Fruit fly (Drosophila melanogaster) whole organism, embryonic: ENCODE measurements around the gene CG32564.

Source experiments
- Aef1 ChIP-seq: fragments of 200-800 bp; sonication (Bioruptor generic); IDR thresholded peaks from 3 replicates; pipeline ENCODE4 v1.3.6; 2022; ENCODE audit warnings: missing biosample characterization, missing genetic modification characterization
- Antp ChIP-seq: fragments of 200-800 bp; sonication (Bioruptor generic); optimal IDR thresholded peaks from 3 replicates; lab custom pipeline; 2016; ENCODE audit warnings: missing biosample characterization, missing genetic modification characterization
- Awh ChIP-seq: fragments of 200-800 bp; sonication (Bioruptor generic); IDR thresholded peaks from 2 replicates; pipeline ENCODE4, ENCODE4 v1.3.6; 2022; ENCODE audit warnings: missing biosample characterization, missing genetic modification characterization
- CG10366 ChIP-seq: fragments of 200-800 bp; sonication (Bioruptor generic); IDR thresholded peaks from 2 replicates; pipeline ENCODE4 v1.3.6; 2022; ENCODE audit warnings: missing biosample characterization, missing genetic modification characterization
- CG10959 ChIP-seq: fragments of 200-800 bp; sonication (Bioruptor generic); IDR thresholded peaks from 2 replicates; pipeline ENCODE4 v1.3.6; 2022; ENCODE audit warnings: missing biosample characterization, missing genetic modification characterization
- CG12219 ChIP-seq: fragments of 200-800 bp; sonication (Bioruptor generic); optimal IDR thresholded peaks from 3 replicates; lab custom pipeline; 2018; ENCODE audit warnings: missing biosample characterization, mild to moderate bottlenecking, missing genetic modification characterization
- CG12236 ChIP-seq: fragments of 200-800 bp; sonication (Bioruptor generic); optimal IDR thresholded peaks from 2 replicates; lab custom pipeline; 2016; ENCODE audit warnings: missing biosample characterization, missing genetic modification characterization
- CG12942 ChIP-seq: fragments of 200-800 bp; sonication (Bioruptor generic); optimal IDR thresholded peaks from 3 replicates; lab custom pipeline; 2016; ENCODE audit warnings: missing biosample characterization, missing genetic modification characterization
- CG13424 ChIP-seq: fragments of 200-800 bp; sonication (Bioruptor generic); optimal IDR thresholded peaks from 2 replicates; lab custom pipeline; 2019; ENCODE audit warnings: missing biosample characterization, mild to moderate bottlenecking, missing genetic modification characterization, moderate library complexity
- CG15479 ChIP-seq: fragments of 200-800 bp; sonication (Bioruptor generic); optimal IDR thresholded peaks from 3 replicates; lab custom pipeline; 2019; ENCODE audit warnings: missing biosample characterization, mild to moderate bottlenecking, missing genetic modification characterization, moderate library complexity
- CG15601 ChIP-seq: fragments of 200-800 bp; sonication (Bioruptor generic); optimal IDR thresholded peaks from 3 replicates; lab custom pipeline; 2019; ENCODE audit warnings: missing biosample characterization, mild to moderate bottlenecking, missing genetic modification characterization, moderate library complexity
- CG17328 ChIP-seq: fragments of 200-800 bp; sonication (Bioruptor generic); IDR thresholded peaks from 2 replicates; pipeline ENCODE4 v1.3.6; 2022; ENCODE audit warnings: missing biosample characterization, missing genetic modification characterization
- CG18476 ChIP-seq: fragments of 200-800 bp; sonication (Bioruptor generic); optimal IDR thresholded peaks from 2 replicates; lab custom pipeline; 2016; ENCODE audit warnings: missing biosample characterization, mild to moderate bottlenecking, missing genetic modification characterization
- CG2116 ChIP-seq: fragments of 200-800 bp; sonication (Bioruptor generic); optimal IDR thresholded peaks from 3 replicates; lab custom pipeline; 2018; ENCODE audit warnings: missing biosample characterization, mild to moderate bottlenecking, missing genetic modification characterization
- CG2678 ChIP-seq: fragments of 200-800 bp; sonication (Bioruptor generic); optimal IDR thresholded peaks from 3 replicates; lab custom pipeline; 2019; ENCODE audit warnings: missing biosample characterization, mild to moderate bottlenecking, missing genetic modification characterization, moderate library complexity
- CG2875 ChIP-seq: fragments of 200-800 bp; sonication (Bioruptor generic); optimal IDR thresholded peaks from 2 replicates; lab custom pipeline; 2017; ENCODE audit warnings: missing biosample characterization, mild to moderate bottlenecking, missing genetic modification characterization, missing genetic modification reagents
- CG31441 ChIP-seq: fragments of 200-800 bp; sonication (Bioruptor generic); IDR thresholded peaks from 2 replicates; pipeline ENCODE4 v1.3.6; 2022; ENCODE audit warnings: missing biosample characterization, missing genetic modification characterization
- CG33557 ChIP-seq: fragments of 200-800 bp; sonication (Bioruptor generic); optimal IDR thresholded peaks from 2 replicates; lab custom pipeline; 2019; ENCODE audit warnings: missing biosample characterization, mild to moderate bottlenecking, missing genetic modification characterization, moderate library complexity
- CG5180 ChIP-seq: fragments of 200-800 bp; sonication (Bioruptor generic); optimal IDR thresholded peaks from 3 replicates; lab custom pipeline; 2017; ENCODE audit warnings: missing biosample characterization, missing genetic modification characterization, mild to moderate bottlenecking, moderate library complexity, missing genetic modification reagents
- E2f2 ChIP-seq: fragments of 200-800 bp; sonication (Bioruptor generic); IDR thresholded peaks from 2 replicates; pipeline ENCODE4 v1.3.6; 2022; ENCODE audit warnings: missing biosample characterization, missing genetic modification characterization
- ERR ChIP-seq: fragments of 200-800 bp; sonication (Bioruptor generic); optimal IDR thresholded peaks from 2 replicates; lab custom pipeline; 2016; ENCODE audit warnings: missing biosample characterization, missing genetic modification characterization
- Hmr ChIP-seq: fragments of 200-800 bp; sonication (Bioruptor generic); optimal IDR thresholded peaks from 3 replicates; lab custom pipeline; 2017; ENCODE audit warnings: mild to moderate bottlenecking, missing biosample characterization, missing genetic modification reagents, missing genetic modification characterization
- Hr51 ChIP-seq, 2 experiments: fragments of 200-800 bp; sonication (Bioruptor generic); optimal IDR thresholded peaks; 2 replicates in 1 of 2; 3 replicates in 1 of 2; lab custom pipeline; 2016 to 2018; ENCODE audit warnings: missing biosample characterization in 2 of 2, missing genetic modification characterization in 2 of 2, mild to moderate bottlenecking in 1 of 2, moderate library complexity in 1 of 2
- Nf-YA ChIP-seq: fragments of 200-800 bp; sonication (Bioruptor generic); IDR thresholded peaks from 2 replicates; pipeline ENCODE4 v1.3.6; 2022; ENCODE audit warnings: missing biosample characterization, missing genetic modification characterization
- NfI ChIP-seq: fragments of 200-800 bp; sonication (Bioruptor generic); optimal IDR thresholded peaks from 3 replicates; lab custom pipeline; 2018; ENCODE audit warnings: missing biosample characterization, mild to moderate bottlenecking, missing genetic modification characterization, moderate library complexity
- Oaz ChIP-seq: fragments of 200-800 bp; sonication (Bioruptor generic); IDR thresholded peaks from 2 replicates; pipeline ENCODE4 v1.3.6; 2022; ENCODE audit warnings: missing biosample characterization, missing genetic modification characterization
- Vsx1 ChIP-seq: fragments of 200-800 bp; sonication (Bioruptor generic); optimal IDR thresholded peaks from 2 replicates; lab custom pipeline; 2017; ENCODE audit warnings: missing biosample characterization, mild to moderate bottlenecking, missing genetic modification characterization, missing genetic modification reagents
- Xrp1 ChIP-seq: fragments of 200-800 bp; sonication (Bioruptor generic); IDR thresholded peaks from 2 replicates; pipeline ENCODE4 v1.3.6; 2022; ENCODE audit warnings: missing biosample characterization, missing genetic modification characterization
- abd-A ChIP-seq: fragments of 200-800 bp; sonication (Bioruptor generic); optimal IDR thresholded peaks from 3 replicates; lab custom pipeline; 2019; ENCODE audit warnings: missing biosample characterization, mild to moderate bottlenecking, missing genetic modification characterization, moderate library complexity
- ash1 ChIP-seq: fragments of 200-800 bp; sonication (Bioruptor generic); optimal IDR thresholded peaks from 2 replicates; lab custom pipeline; 2018; ENCODE audit warnings: missing biosample characterization, mild to moderate bottlenecking, missing genetic modification characterization
- bbx ChIP-seq: fragments of 200-800 bp; sonication (Bioruptor generic); IDR thresholded peaks from 2 replicates; pipeline ENCODE4 v1.3.6; 2022; ENCODE audit warnings: missing biosample characterization, missing genetic modification characterization; ENCODE audit not compliant: partially characterized antibody
- btn ChIP-seq: fragments of 200-800 bp; sonication (Bioruptor generic); optimal IDR thresholded peaks from 2 replicates; lab custom pipeline; 2016; ENCODE audit warnings: missing biosample characterization, missing genetic modification characterization
- cas ChIP-seq: fragments of 200-800 bp; sonication (Bioruptor generic); IDR thresholded peaks from 2 replicates; pipeline ENCODE4 v1.3.6; 2022; ENCODE audit warnings: missing biosample characterization, missing genetic modification characterization
- chif ChIP-seq, 2 experiments: fragments of 200-800 bp; sonication (Bioruptor generic); optimal IDR thresholded peaks; 3 replicates each; lab custom pipeline; 2016; ENCODE audit warnings: missing biosample characterization in 2 of 2, missing genetic modification characterization in 2 of 2
- croc ChIP-seq: fragments of 200-800 bp; sonication (Bioruptor generic); conservative IDR thresholded peaks from 3 replicates; pipeline ENCODE4 v1.3.6; 2022; ENCODE audit warnings: missing biosample characterization, missing genetic modification characterization
- dan ChIP-seq: fragments of 200-800 bp; sonication (Bioruptor generic); IDR thresholded peaks from 2 replicates; pipeline ENCODE4 v1.3.6; 2022; ENCODE audit warnings: missing biosample characterization, missing genetic modification characterization
- danr ChIP-seq: fragments of 200-800 bp; sonication (Bioruptor generic); IDR thresholded peaks from 2 replicates; pipeline ENCODE4 v1.3.6; 2022; ENCODE audit warnings: missing biosample characterization, missing genetic modification characterization
- emc ChIP-seq: fragments of 200-800 bp; sonication (Bioruptor generic); optimal IDR thresholded peaks from 2 replicates; lab custom pipeline; 2016; ENCODE audit warnings: missing biosample characterization, missing genetic modification characterization
- fd64A ChIP-seq: fragments of 200-800 bp; sonication (Bioruptor generic); optimal IDR thresholded peaks from 3 replicates; lab custom pipeline; 2018; ENCODE audit warnings: missing biosample characterization, mild to moderate bottlenecking, missing genetic modification characterization
- fd96Cb ChIP-seq: fragments of 200-800 bp; sonication (Bioruptor generic); optimal IDR thresholded peaks from 2 replicates; lab custom pipeline; 2018; ENCODE audit warnings: missing biosample characterization, mild to moderate bottlenecking, missing genetic modification characterization, moderate library complexity
- gcm ChIP-seq: fragments of 200-800 bp; sonication (Bioruptor generic); optimal IDR thresholded peaks from 2 replicates; lab custom pipeline; 2019; ENCODE audit warnings: missing biosample characterization, mild to moderate bottlenecking, missing genetic modification characterization, moderate library complexity
- jumu ChIP-seq: fragments of 200-800 bp; sonication (Bioruptor generic); optimal IDR thresholded peaks from 3 replicates; lab custom pipeline; 2016; ENCODE audit warnings: missing biosample characterization, missing genetic modification characterization
- ken ChIP-seq: fragments of 200-800 bp; sonication (Bioruptor generic); IDR thresholded peaks from 3 replicates; pipeline ENCODE4 v1.3.6; 2022; ENCODE audit warnings: missing biosample characterization, missing genetic modification characterization
- lola ChIP-seq, 3 experiments: fragments of >200 bp in 2 of 3; fragments of 200-800 bp in 1 of 3; sonication (Bioruptor generic) in 1 of 3; optimal IDR thresholded peaks; 2 replicates each; lab custom pipeline; 2017 to 2019; ENCODE audit warnings: missing biosample characterization in 3 of 3, missing genetic modification characterization in 3 of 3, mild to moderate bottlenecking in 1 of 3, moderate library complexity in 1 of 3
- pnt ChIP-seq: fragments of 200-800 bp; sonication (Bioruptor generic); optimal IDR thresholded peaks from 3 replicates; lab custom pipeline; 2016; ENCODE audit warnings: missing biosample characterization, missing genetic modification characterization
- so ChIP-seq: fragments of 200-800 bp; sonication (Bioruptor generic); IDR thresholded peaks from 3 replicates; pipeline ENCODE4 v1.3.6; 2022; ENCODE audit warnings: missing biosample characterization, missing genetic modification characterization
- stwl ChIP-seq: fragments of 200-800 bp; sonication (Bioruptor generic); optimal IDR thresholded peaks from 3 replicates; lab custom pipeline; 2018; ENCODE audit warnings: missing biosample characterization, mild to moderate bottlenecking, missing genetic modification characterization, moderate library complexity
- tin ChIP-seq: fragments of 200-800 bp; sonication (Bioruptor generic); optimal IDR thresholded peaks from 3 replicates; lab custom pipeline; 2016; ENCODE audit warnings: missing biosample characterization, missing genetic modification characterization
- tna ChIP-seq: fragments of 200-800 bp; sonication (Bioruptor generic); IDR thresholded peaks from 2 replicates; pipeline ENCODE4 v1.3.6; 2022; ENCODE audit warnings: missing biosample characterization, missing genetic modification characterization; ENCODE audit not compliant: partially characterized antibody
- zen2 ChIP-seq: fragments of 200-800 bp; sonication (Bioruptor generic); IDR thresholded peaks from 3 replicates; pipeline ENCODE4 v1.3.6; 2022; ENCODE audit warnings: missing biosample characterization, missing genetic modification characterization; ENCODE audit not compliant: partially characterized antibody

CG32564 gene

dm6 chrX:17176542-17176941 lies 29.7 kb upstream of the CG32564 start (continued):
- TF ChIP-seq CG15601 (tag; lab: Kevin White, UChicago) (no peak), CG12942 (GFP tag; lab: Kevin White, UChicago) (peak; percentile 5), abd-A (tag; lab: Kevin White, UChicago) (no peak), ERR (no peak), CG18476 (GFP tag; lab: Kevin White, UChicago) (no peak), lola (GFP tag; optimal IDR thresholded peaks at IDR 0.05; lab: Kevin White, UChicago) (no peak), croc (no peak; the same call in 2 of the 3 replicates), jumu (GFP tag; lab: Kevin White, UChicago) (peak; percentile 4), fd96Cb (tag; lab: Kevin White, UChicago) (peak; percentile 28), CG33557 (GFP tag; lab: Kevin White, UChicago) (no peak), Xrp1 (peak; percentile 67; the same call in 1 of the 2 replicates), fd64A (GFP tag; lab: Kevin White, UChicago) (no peak), so (GFP tag; lab: Robert Waterston, UW) (no peak), CG12236 (GFP tag; lab: Kevin White, UChicago) (no peak), CG15479 (GFP tag; lab: Kevin White, UChicago) (no peak), dan (GFP tag; lab: Robert Waterston, UW) (no peak), tin (GFP tag; lab: Kevin White, UChicago) (peak; percentile 32), CG13424 (tag; lab: Kevin White, UChicago) (peak; percentile 57), cas (peak; percentile 39; the same call in 1 of the 2 replicates), stwl (no peak), CG10959 (GFP tag; lab: Robert Waterston, UW) (no peak), CG31441 (GFP tag; lab: Robert Waterston, UW) (no peak), Vsx1 (GFP tag; lab: Kevin White, UChicago) (no peak), ash1 (GFP tag; lab: Kevin White, UChicago) (no peak), Nf-YA (no peak), tna (GFP tag; lab: Robert Waterston, UW) (no peak), btn (GFP tag; lab: Kevin White, UChicago) (no peak), NfI (GFP tag; lab: Kevin White, UChicago) (peak; percentile 52), ken (GFP tag; lab: Robert Waterston, UW) (no peak), CG2116 (GFP tag; lab: Kevin White, UChicago) (no peak), CG2678 (tag; lab: Kevin White, UChicago) (peak; percentile 60), Hmr (peak; percentile 27), Aef1 (GFP tag; lab: Robert Waterston, UW) (peak; percentile 43; the same call in 2 of the 3 replicates), Oaz (GFP tag; lab: Robert Waterston, UW) (peak; percentile 41; the same call in 1 of the 2 replicates), bbx (GFP tag; lab: Robert Waterston, UW) (no peak), Awh (GFP tag; lab: Robert Waterston, UW) (peak; percentile 74; the same call in 1 of the 2 replicates), CG12219 (GFP tag; lab: Kevin White, UChicago) (peak; percentile 24), Hr51 (GFP tag; optimal IDR thresholded peaks at IDR 0.05; lab: Kevin White, UChicago) (peak; percentile 36 to 67), danr (GFP tag; lab: Robert Waterston, UW) (0 out of 2 replicates have a peak, but pooled peaks have one; percentile 6), E2f2 (0 out of 2 replicates have a peak, but pooled peaks have one; percentile 32), CG17328 (GFP tag; lab: Robert Waterston, UW) (peak; percentile 56), Antp (peak; percentile 46), CG2875 (GFP tag; lab: Kevin White, UChicago) (no peak), zen2 (GFP tag; lab: Robert Waterston, UW) (no peak), CG5180 (GFP tag; lab: Kevin White, UChicago) (no peak), pnt (peak; percentile 38), chif (GFP tag; optimal IDR thresholded peaks at IDR 0.05; lab: Kevin White, UChicago) (peak in 1 of 2 experiments; percentile 44), emc (GFP tag; lab: Kevin White, UChicago) (no peak), CG10366 (GFP tag; lab: Robert Waterston, UW) (peak; percentile 64), gcm (GFP tag; lab: Kevin White, UChicago) (no peak)
